Worm (Caenorhabditis elegans): ENCODE results near the gene nhr-203.

Gene nhr-203

DNA sequence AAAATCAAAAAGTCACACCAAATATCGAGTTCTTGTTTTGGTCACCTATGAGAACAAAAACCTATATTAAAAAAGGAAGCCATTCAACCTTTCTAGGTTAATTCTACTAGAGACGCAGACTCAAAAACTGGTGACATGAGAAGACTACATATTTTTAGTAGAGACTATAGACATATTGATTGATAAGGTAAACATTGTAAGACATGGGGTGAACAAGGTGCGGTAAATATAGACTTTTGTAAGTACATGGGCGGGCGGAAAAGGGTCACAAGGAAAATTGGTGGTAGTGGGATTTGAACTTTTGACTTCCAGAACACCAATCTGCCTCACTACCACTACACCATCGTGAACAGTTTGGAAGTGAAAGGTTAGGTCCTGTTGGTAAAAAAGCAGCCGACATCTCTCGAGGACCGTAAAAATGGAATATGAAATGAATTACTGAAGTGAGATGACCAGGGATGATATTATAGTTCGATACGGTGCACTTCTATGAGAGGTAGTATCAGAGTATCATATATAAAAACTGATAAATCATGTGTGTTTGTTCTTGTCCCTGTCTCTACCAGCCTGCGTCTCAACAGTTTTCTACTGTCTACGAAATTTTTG lies 24.8 kb downstream of the nhr-203 start, which contains the start of gene nhr-212:
Gene nhr-212 (plus strand): TSS at position 573 of the 606 bp plus-strand sequence.
- TF ChIP-seq unc-62 (GFP tag; optimal IDR thresholded peaks at IDR 0.05 in 1 of 2) (no peak), unc-62 (tag; optimal IDR thresholded peaks at IDR 0.05) (no peak), dmd-9 (GFP tag; IDR thresholded peaks at IDR 0.05) (no peak), hlh-11 (tag; optimal IDR thresholded peaks at IDR 0.05) (peak; percentile 26), Y48G9A.11 (GFP tag; IDR thresholded peaks at IDR 0.05) (no peak), spr-1 (tag; optimal IDR thresholded peaks at IDR 0.05) (no peak), unc-130 (GFP tag; optimal IDR thresholded peaks at IDR 0.05) (no peak), hlh-30 (tag; optimal IDR thresholded peaks at IDR 0.05; ENCODE audit: insufficient read depth) (peak; percentile 28), madf-5 (GFP tag; IDR thresholded peaks at IDR 0.05) (no peak), ceh-44 (GFP tag; IDR thresholded peaks at IDR 0.05) (no peak), nhr-10 (tag; optimal IDR thresholded peaks at IDR 0.05) (no peak), pqm-1 (tag; optimal IDR thresholded peaks at IDR 0.05) (peak; percentile 13), F26F4.8 (GFP tag; conservative IDR thresholded peaks at IDR 0.05) (no peak), ZK337.2 (GFP tag; IDR thresholded peaks at IDR 0.05) (no peak), daf-16 (GFP tag; optimal IDR thresholded peaks at IDR 0.05) (no peak), daf-16 (tag; optimal IDR thresholded peaks at IDR 0.05) (peak; percentile 47), nhr-76 (tag; optimal IDR thresholded peaks at IDR 0.05) (no peak), zfp-3 (GFP tag; conservative IDR thresholded peaks at IDR 0.05) (no peak), dpl-1 (GFP tag; optimal IDR thresholded peaks at IDR 0.05) (no peak), Y105C5A.15 (GFP tag; IDR thresholded peaks at IDR 0.05) (no peak), egl-27 (tag; optimal IDR thresholded peaks at IDR 0.05) (no peak), php-3 (GFP tag; IDR thresholded peaks at IDR 0.05) (0 out of 2 replicates have a peak, but pooled peaks have one; percentile 10), zip-11 (GFP tag; IDR thresholded peaks at IDR 0.05) (no peak), pha-4 (GFP tag; IDR thresholded peaks at IDR 0.05) (no peak), pha-4 (tag; optimal IDR thresholded peaks at IDR 0.05) (no peak), dmd-6 (GFP tag; IDR thresholded peaks at IDR 0.05) (peak; percentile 25; the same call in 1 of the 2 replicates), lsy-2 (tag; optimal IDR thresholded peaks at IDR 0.05) (no peak), T20F7.1 (GFP tag; optimal IDR thresholded peaks at IDR 0.05) (no peak), ces-1 (GFP tag; optimal IDR thresholded peaks at IDR 0.05) (no peak), snpc-4 (tag; optimal IDR thresholded peaks at IDR 0.05) (no peak), zag-1 (tag; optimal IDR thresholded peaks at IDR 0.05) (no peak), lin-38 (GFP tag; IDR thresholded peaks at IDR 0.05) (no peak), nhr-28 (tag; optimal IDR thresholded peaks at IDR 0.05) (peak; percentile 82), duxl-1 (tag; optimal IDR thresholded peaks at IDR 0.05; ENCODE audit: poor library complexity) (no peak), dve-1 (tag; optimal IDR thresholded peaks at IDR 0.05; ENCODE audit: insufficient read depth) (peak; percentile 45), tra-1 (GFP tag; IDR thresholded peaks at IDR 0.05) (0 out of 2 replicates have a peak, but pooled peaks have one; percentile 16), T26A8.4 (GFP tag; IDR thresholded peaks at IDR 0.05) (no peak), ceh-28 (tag; optimal IDR thresholded peaks at IDR 0.05) (no peak), F44E2.7 (GFP tag; IDR thresholded peaks at IDR 0.05) (no peak)

ce11 chrV:486684-487083 lies 27.1 kb downstream of the nhr-203 start, which contains the start of gene nhr-211:
TSS of gene nhr-211 (plus strand) at chrV:486984.
- TF ChIP-seq zfp-2 (tag; optimal IDR thresholded peaks at IDR 0.05), result no peak
- TF ChIP-seq daf-19 (GFP tag; conservative IDR thresholded peaks at IDR 0.05), result no peak
- TF ChIP-seq ZK337.2 (GFP tag; IDR thresholded peaks at IDR 0.05), result no peak
- no peak for TF ChIP-seq snpc-1.2 (GFP tag; IDR thresholded peaks at IDR 0.05)
- no peak for TF ChIP-seq cey-2 (tag; optimal IDR thresholded peaks at IDR 0.05; ENCODE audit: borderline replicate concordance, insufficient read depth)
- TF ChIP-seq lin-1 (GFP tag; IDR thresholded peaks at IDR 0.05), result no peak
- no peak for TF ChIP-seq F26F4.8 (GFP tag; conservative IDR thresholded peaks at IDR 0.05)
- TF ChIP-seq unc-62 (GFP tag; optimal IDR thresholded peaks at IDR 0.05 in 1 of 2), result no peak
- TF ChIP-seq unc-62 (tag; optimal IDR thresholded peaks at IDR 0.05), result no peak

All from whole organism, L4 larva.